Worm (Caenorhabditis elegans): ENCODE data around the gene W06A11.1.

- TF ChIP-seq him-1 (tag; optimal IDR thresholded peaks at IDR 0.05) (no peak), dao-5 (tag; optimal IDR thresholded peaks at IDR 0.05) (no peak)
These were observed 35.4 kb downstream of the W06A11.1 start for ce11 chrII:4102723-4103122.

Data from whole organism, L4/young adult.